Fruit fly (Drosophila melanogaster) whole organism, embryonic: Measurements from ENCODE around the gene Kdsr.

Source experiments
- CG6791 ChIP-seq: fragments of 200-800 bp; sonication (Bioruptor generic); IDR thresholded peaks from 3 replicates; pipeline ENCODE4 v1.3.6; 2022; ENCODE audit warnings: missing biosample characterization, missing genetic modification characterization; ENCODE audit not compliant: partially characterized antibody
- stc ChIP-seq: fragments of 200-800 bp; sonication (Bioruptor generic); IDR thresholded peaks from 2 replicates; pipeline ENCODE4 v1.3.6; 2022; ENCODE audit warnings: missing biosample characterization, missing genetic modification characterization

Gene Kdsr

dm6 chr3R:25215123-25215522 is 47.2 kb downstream of the Kdsr start, which contains the start of gene Saysd1 (continued):
- TF ChIP-seq stc (GFP tag; lab: Robert Waterston, UW) = peak; percentile 43; the same call in 1 of the 2 replicates
- TF ChIP-seq CG6791 (GFP tag; lab: Robert Waterston, UW) = peak; percentile 92
